Worm (Caenorhabditis elegans) whole organism, L4 larva: Measurements from ENCODE around the gene lin-24.

Source experiments
- F10B5.3 ChIP-seq: sonication (generic microtip); optimal IDR thresholded peaks from 2 replicates; lab custom pipeline; 2016; ENCODE audit warnings: mild to moderate bottlenecking, missing genetic modification characterization, missing compliant biosample characterization
- fos-1 ChIP-seq: fragments of 150-350 bp; optimal IDR thresholded peaks from 2 replicates; lab custom pipeline; 2014; ENCODE audit warnings: missing biosample characterization, missing genetic modification characterization
- hlh-30 ChIP-seq: sonication (generic microtip); optimal IDR thresholded peaks from 2 replicates; lab custom pipeline; 2017; ENCODE audit warnings: antibody characterized with exemption, mild to moderate bottlenecking, missing genetic modification characterization, missing compliant biosample characterization; ENCODE audit not compliant: insufficient read depth
- lin-13 ChIP-seq: fragments of 150-350 bp; optimal IDR thresholded peaks from 2 replicates; lab custom pipeline; 2014; ENCODE audit warnings: missing biosample characterization, missing genetic modification reagents, missing genetic modification characterization
- lin-39 ChIP-seq: fragments of 150-350 bp; optimal IDR thresholded peaks from 2 replicates; lab custom pipeline; 2014; ENCODE audit warnings: missing biosample characterization, missing genetic modification reagents, missing genetic modification characterization
- lsy-2 ChIP-seq, 2 experiments: fragments of 150-350 bp in 1 of 2; sonication (generic microtip) in 1 of 2; optimal IDR thresholded peaks; 2 replicates each; lab custom pipeline; 2014 to 2017; ENCODE audit warnings: missing biosample characterization in 2 of 2, missing genetic modification characterization in 2 of 2
- sdz-12 ChIP-seq: fragments of 200-800 bp; sonication (Bioruptor generic); optimal IDR thresholded peaks from 2 replicates; lab custom pipeline; 2018; ENCODE audit warnings: mild to moderate bottlenecking, missing genetic modification characterization, missing compliant biosample characterization
- unc-62 ChIP-seq, 3 experiments: fragments of 150-350 bp in 1 of 3; sonication (generic microtip); optimal IDR thresholded peaks in 2 of 3; peaks in 1 of 3; 1 replicate in 1 of 3; 2 replicates in 2 of 3; lab custom pipeline; 2014 to 2017; ENCODE audit warnings: missing biosample characterization in 3 of 3, missing genetic modification characterization in 3 of 3, missing genetic modification reagents in 3 of 3, missing genotype in 1 of 3
- zfp-2 ChIP-seq: sonication (generic microtip); optimal IDR thresholded peaks from 2 replicates; lab custom pipeline; 2016; ENCODE audit warnings: mild to moderate bottlenecking, missing genetic modification characterization, missing compliant biosample characterization
- zip-11 ChIP-seq: fragments of 200-800 bp; sonication (Bioruptor generic); IDR thresholded peaks from 2 replicates; pipeline ENCODE4 v1.3.6; 2022; ENCODE audit warnings: missing genetic modification characterization, missing compliant biosample characterization

DNA sequence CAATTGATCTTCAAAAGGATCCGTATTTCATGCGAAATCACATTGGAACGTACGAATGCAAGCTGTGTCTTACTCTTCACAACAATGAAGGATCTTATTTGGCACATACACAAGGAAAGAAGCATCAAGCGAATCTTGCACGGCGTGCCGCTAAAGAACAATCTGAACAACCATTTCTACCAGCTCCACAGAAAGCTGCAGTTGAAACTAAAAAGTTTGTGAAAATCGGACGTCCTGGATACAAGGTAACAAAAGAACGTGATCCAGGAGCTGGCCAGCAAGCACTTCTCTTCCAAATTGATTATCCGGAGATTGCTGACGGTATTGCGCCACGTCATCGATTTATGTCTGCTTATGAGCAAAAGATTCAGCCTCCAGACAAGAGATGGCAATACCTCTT is 44.7 kb upstream of the lin-24 start:
- TF ChIP-seq lsy-2 (tag; optimal IDR thresholded peaks at IDR 0.05; lab: Kevin White, UChicago): no peak
- no peak for TF ChIP-seq sdz-12 (GFP tag; lab: Kevin White, UChicago)
- TF ChIP-seq zfp-2 (tag; lab: Kevin White, UChicago): no peak
- TF ChIP-seq fos-1 (tag; lab: Kevin White, UChicago): no peak
- no peak for TF ChIP-seq zip-11 (GFP tag; lab: Robert Waterston, UW)
- no peak for TF ChIP-seq F10B5.3 (tag; lab: Kevin White, UChicago)
- TF ChIP-seq lin-13 (GFP tag; lab: Kevin White, UChicago): no peak
- no peak for TF ChIP-seq hlh-30 (tag; lab: Kevin White, UChicago)
- peak in 1 of 2 experiments; percentile 92 for TF ChIP-seq unc-62 (GFP tag; optimal IDR thresholded peaks at IDR 0.05 in 1 of 2; lab: Kevin White, UChicago)
- no peak for TF ChIP-seq unc-62 (tag; optimal IDR thresholded peaks at IDR 0.05; lab: Kevin White, UChicago)
- no peak for TF ChIP-seq lin-39 (tag; lab: Kevin White, UChicago)
